Fruit fly (Drosophila melanogaster) S2 (cell line): Measurements from ENCODE around the gene beta4GalNAcTB.

Experiments
- CG8478 ChIP-seq: fragments of >200 bp; optimal IDR thresholded peaks from 2 replicates; lab custom pipeline; 2018
- CTCF ChIP-seq, 2 experiments: fragments of >200 bp; optimal IDR thresholded peaks; 2 replicates each; lab custom pipeline; 2018

Gene beta4GalNAcTB

dm6 chr3R:29027122-29027521 lies 6.7 kb downstream of the beta4GalNAcTB start, which contains the start of the genes eIF4E6 and CG1951:
TSS of gene eIF4E6 (minus strand) at chr3R:29027174.
TSS of gene CG1951 (plus strand) at chr3R:29027236.
- no peak for TF ChIP-seq CG8478 (lab: Kevin White, UChicago)
- peak in 1 of 2 experiments; percentile 39 for TF ChIP-seq CTCF (optimal IDR thresholded peaks at IDR 0.05; lab: Kevin White, UChicago)

dm6 chr3R:29024671-29025070 lies 9.1 kb downstream of the beta4GalNAcTB start, which contains the start of gene CG14518:
TSS of gene CG14518 (plus strand) at chr3R:29024971.
- no peak for TF ChIP-seq CG8478 (lab: Kevin White, UChicago)
- no peak for TF ChIP-seq CTCF (optimal IDR thresholded peaks at IDR 0.05; lab: Kevin White, UChicago)

- TF ChIP-seq CTCF (optimal IDR thresholded peaks at IDR 0.05; lab: Kevin White, UChicago) (no peak), CG8478 (lab: Kevin White, UChicago) (no peak)
Measured at dm6 chr3R:29020366-29020765, 13.4 kb downstream of the beta4GalNAcTB start, which contains the start of gene wat. TSS of gene wat (minus strand) at chr3R:29020406.

- TF ChIP-seq CG8478 (lab: Kevin White, UChicago) = no peak
- TF ChIP-seq CTCF (optimal IDR thresholded peaks at IDR 0.05; lab: Kevin White, UChicago) = no peak
Measured at dm6 chr3R:29011144-29011543, 22.7 kb downstream of the beta4GalNAcTB start.

DNA sequence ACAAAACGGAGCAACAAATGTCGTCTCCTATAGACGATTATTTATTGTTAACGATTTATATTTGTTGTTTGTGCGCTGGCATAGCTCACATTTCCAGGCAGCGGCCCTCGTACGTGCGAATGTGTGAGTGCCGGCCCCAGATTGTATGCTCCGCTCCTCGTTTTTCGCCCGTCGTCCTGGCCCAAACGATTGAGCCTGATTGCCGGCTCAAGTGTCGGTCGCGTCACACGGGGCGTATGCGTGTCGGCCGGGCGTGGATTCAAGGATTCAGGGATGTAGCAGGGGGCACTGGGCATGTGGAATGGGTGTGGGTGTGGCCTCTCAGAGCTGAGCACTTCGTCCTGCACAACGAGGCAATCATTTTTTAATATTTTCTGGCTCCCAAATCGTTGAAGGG lies 28.2 kb downstream of the beta4GalNAcTB start:
- TF ChIP-seq CG8478 (lab: Kevin White, UChicago) (no peak), CTCF (optimal IDR thresholded peaks at IDR 0.05; lab: Kevin White, UChicago) (no peak)

DNA sequence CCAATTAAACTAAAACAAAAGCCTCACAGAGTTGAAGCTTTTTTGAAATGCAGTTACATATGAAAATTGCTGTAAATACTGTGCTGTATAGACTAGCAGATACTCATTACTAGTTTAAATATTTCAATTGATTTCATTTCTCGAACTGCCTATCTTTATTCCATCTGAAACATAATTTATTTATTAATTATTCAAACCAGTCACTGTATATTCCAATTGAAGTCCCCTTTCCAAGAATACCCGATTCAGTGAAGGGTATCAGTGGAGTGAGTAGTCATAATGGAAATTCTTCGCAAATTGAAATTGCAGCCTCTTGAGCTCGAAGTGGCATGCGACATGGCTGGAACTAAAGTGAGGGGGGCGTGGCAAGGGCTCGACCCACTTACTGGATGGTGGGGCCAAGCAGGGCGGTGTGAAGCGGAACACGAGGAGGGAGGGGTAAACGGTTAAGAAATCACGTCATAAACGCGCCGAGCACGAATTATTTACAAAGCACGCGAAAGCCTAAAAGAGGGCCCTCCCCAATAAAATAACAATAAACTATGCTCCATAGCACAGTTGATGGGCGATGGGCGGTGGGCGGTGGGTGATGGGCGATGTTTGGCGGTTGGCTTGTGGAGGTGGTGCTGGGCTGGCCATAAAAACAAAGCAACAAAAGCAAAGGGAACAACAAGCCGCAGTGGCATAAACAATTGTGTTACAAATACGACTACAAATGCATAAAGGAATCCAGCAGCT lies 28.8 kb downstream of the beta4GalNAcTB start:
- no peak for TF ChIP-seq CG8478 (lab: Kevin White, UChicago)
- no peak for TF ChIP-seq CTCF (optimal IDR thresholded peaks at IDR 0.05; lab: Kevin White, UChicago)

DNA sequence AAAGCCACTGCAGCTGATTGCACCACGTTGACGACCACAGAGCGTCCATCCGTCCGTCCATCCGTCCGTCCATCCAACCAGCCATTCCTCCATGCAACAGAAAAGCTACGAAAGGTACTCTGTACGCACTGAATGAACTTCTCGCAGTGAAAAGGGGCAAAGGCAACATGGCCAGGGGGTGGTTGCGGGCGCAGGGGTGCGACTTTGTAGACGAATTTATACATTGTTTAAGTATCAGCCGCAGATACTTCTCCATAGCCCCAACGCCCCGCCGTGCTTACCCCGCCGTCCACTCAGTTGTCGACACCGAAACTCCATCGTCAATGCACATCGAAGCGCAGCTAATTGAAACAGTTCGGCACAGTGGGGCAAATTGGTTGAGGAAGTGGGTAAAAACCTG lies 33.8 kb downstream of the beta4GalNAcTB start:
- TF ChIP-seq CG8478 (lab: Kevin White, UChicago) = no peak
- TF ChIP-seq CTCF (optimal IDR thresholded peaks at IDR 0.05; lab: Kevin White, UChicago) = no peak

dm6 chr3R:28998999-28999398 lies 34.8 kb downstream of the beta4GalNAcTB start:
- TF ChIP-seq CTCF (optimal IDR thresholded peaks at IDR 0.05; lab: Kevin White, UChicago) (no peak), CG8478 (lab: Kevin White, UChicago) (no peak)

DNA sequence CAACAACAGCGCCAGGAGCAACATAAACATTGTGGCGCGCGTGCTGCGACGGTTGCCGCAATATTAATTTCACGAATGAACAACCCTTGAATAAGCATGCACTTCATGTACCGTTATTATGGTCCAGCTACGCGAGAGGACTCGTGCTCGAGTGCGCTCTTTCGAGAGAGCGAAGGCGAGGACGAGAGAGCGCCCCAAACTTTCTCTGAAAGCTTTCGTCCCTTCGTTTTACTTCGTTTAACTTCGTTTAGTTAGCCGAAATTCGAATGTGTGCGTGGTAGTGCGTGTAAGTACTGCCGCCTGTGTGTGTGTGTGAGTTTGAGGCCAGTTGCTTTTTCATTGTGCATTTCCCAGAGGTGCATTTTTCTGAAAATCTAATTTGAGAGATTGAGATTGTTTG lies 43.1 kb downstream of the beta4GalNAcTB start:
- TF ChIP-seq CTCF (optimal IDR thresholded peaks at IDR 0.05; lab: Kevin White, UChicago) (no peak), CG8478 (lab: Kevin White, UChicago) (no peak)

dm6 chr3R:28989388-28989787 lies 44.4 kb downstream of the beta4GalNAcTB start:
- no peak for TF ChIP-seq CG8478 (lab: Kevin White, UChicago)

DNA sequence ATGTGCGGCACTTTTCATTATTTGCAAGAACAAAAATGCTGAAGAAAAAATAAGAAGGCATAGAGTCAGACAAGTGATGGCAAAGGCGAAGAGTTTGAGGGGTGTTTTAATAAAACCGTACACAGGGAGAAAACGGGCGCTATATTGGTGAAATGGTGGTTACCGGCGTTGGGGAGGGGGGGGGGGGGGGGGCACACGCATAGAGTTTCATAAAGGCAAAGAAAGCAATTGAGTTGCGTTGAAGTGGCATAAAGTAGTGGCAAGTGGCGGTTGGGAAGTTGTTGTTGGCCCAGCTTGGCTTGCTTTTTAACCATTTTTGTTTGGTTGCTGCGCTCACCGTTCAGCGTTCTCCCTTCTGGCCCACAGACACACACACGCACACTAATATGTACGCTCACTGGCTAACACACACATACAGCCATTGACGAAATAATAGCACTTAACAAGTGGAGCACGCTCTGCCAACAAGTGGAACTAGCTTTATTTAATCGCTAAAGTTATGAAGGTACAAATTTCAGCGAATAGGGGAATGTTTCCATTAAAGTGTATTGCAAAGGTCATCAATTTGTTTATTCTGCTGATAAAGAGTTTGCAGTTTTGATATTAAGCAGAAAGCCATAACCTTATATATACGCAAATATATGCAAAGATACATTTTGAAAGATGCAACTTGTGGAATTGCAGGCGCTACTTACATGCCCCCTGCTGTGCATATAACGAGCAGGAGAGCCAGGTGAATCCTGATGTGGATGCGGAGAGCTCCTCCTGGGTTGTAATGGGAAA lies 46.0 kb downstream of the beta4GalNAcTB start:
- TF ChIP-seq CTCF (optimal IDR thresholded peaks at IDR 0.05; lab: Kevin White, UChicago) = no peak
- TF ChIP-seq CG8478 (lab: Kevin White, UChicago) = no peak

dm6 chr3R:28985887-28986286 lies 47.9 kb downstream of the beta4GalNAcTB start:
- TF ChIP-seq CG8478 (lab: Kevin White, UChicago) = no peak
- TF ChIP-seq CTCF (optimal IDR thresholded peaks at IDR 0.05; lab: Kevin White, UChicago) = peak; percentile 56 to 59
